Worm (Caenorhabditis elegans) whole organism, mixed stage, embryonic: ENCODE data around the gene clec-127.
A peak's percentile ranks its signal among the peaks of the same experiment; 100 is the strongest.

Source experiments
- M03D4.4 ChIP-seq: sonication (generic microtip); optimal IDR thresholded peaks from 2 replicates; lab custom pipeline; 2017; ENCODE audit warnings: mild to moderate bottlenecking, missing genetic modification characterization, missing compliant biosample characterization
- bed-3 ChIP-seq: fragments of 200-800 bp; sonication (Bioruptor generic); optimal IDR thresholded peaks from 3 replicates; lab custom pipeline; 2018; ENCODE audit warnings: mild to moderate bottlenecking, missing genetic modification characterization, moderate library complexity, missing compliant biosample characterization
- ceh-39 ChIP-seq: fragments of 150-350 bp; optimal IDR thresholded peaks from 2 replicates; lab custom pipeline; 2014; ENCODE audit warnings: missing biosample characterization, missing genetic modification characterization
- ceh-43 ChIP-seq: fragments of 200-800 bp; sonication (Bioruptor generic); optimal IDR thresholded peaks from 2 replicates; lab custom pipeline; 2018; ENCODE audit warnings: mild to moderate bottlenecking, missing genetic modification characterization, moderate library complexity, missing compliant biosample characterization
- ceh-83 ChIP-seq: fragments of 200-800 bp; sonication (Bioruptor generic); optimal IDR thresholded peaks from 2 replicates; lab custom pipeline; 2018; ENCODE audit warnings: mild to moderate bottlenecking, missing genetic modification characterization, missing compliant biosample characterization
- ces-1 ChIP-seq: fragments of 150-350 bp; optimal IDR thresholded peaks from 2 replicates; lab custom pipeline; 2014; ENCODE audit warnings: missing biosample characterization, missing genetic modification reagents, missing genetic modification characterization
- cnd-1 ChIP-seq: fragments of 200-800 bp; sonication (Bioruptor generic); optimal IDR thresholded peaks from 2 replicates; lab custom pipeline; 2018; ENCODE audit warnings: mild to moderate bottlenecking, missing genetic modification characterization, missing compliant biosample characterization
- drap-1 ChIP-seq: fragments of 200-800 bp; sonication (Bioruptor generic); optimal IDR thresholded peaks from 3 replicates; lab custom pipeline; 2018; ENCODE audit warnings: mild to moderate bottlenecking, missing genetic modification characterization, missing compliant biosample characterization
- elt-1 ChIP-seq: sonication (generic microtip); optimal IDR thresholded peaks from 2 replicates; lab custom pipeline; 2017; ENCODE audit warnings: missing genetic modification characterization, mild to moderate bottlenecking, missing compliant biosample characterization, antibody characterized with exemption, moderate library complexity, borderline replicate concordance; ENCODE audit not compliant: insufficient read depth
- elt-3 ChIP-seq: fragments of 150-350 bp; optimal IDR thresholded peaks from 2 replicates; lab custom pipeline; 2014; ENCODE audit warnings: missing biosample characterization, missing genetic modification characterization
- flh-1 ChIP-seq: fragments of 200-800 bp; sonication (Bioruptor generic); optimal IDR thresholded peaks from 2 replicates; lab custom pipeline; 2018; ENCODE audit warnings: mild to moderate bottlenecking, missing genetic modification characterization, moderate library complexity, missing compliant biosample characterization
- ham-2 ChIP-seq: fragments of 200-800 bp; sonication (Bioruptor generic); optimal IDR thresholded peaks from 2 replicates; lab custom pipeline; 2018; ENCODE audit warnings: mild to moderate bottlenecking, missing genetic modification characterization, missing compliant biosample characterization
- hlh-1 ChIP-seq: fragments of 150-350 bp; optimal IDR thresholded peaks from 2 replicates; lab custom pipeline; 2014; ENCODE audit warnings: missing biosample characterization, missing genetic modification reagents, missing genetic modification characterization
- lin-13 ChIP-seq: fragments of 150-350 bp; optimal IDR thresholded peaks from 2 replicates; lab custom pipeline; 2014; ENCODE audit warnings: missing biosample characterization, missing genetic modification characterization
- lin-32 ChIP-seq: fragments of 200-800 bp; sonication (Bioruptor generic); optimal IDR thresholded peaks from 2 replicates; lab custom pipeline; 2018; ENCODE audit warnings: mild to moderate bottlenecking, missing genetic modification characterization, missing compliant biosample characterization
- mab-5 ChIP-seq: fragments of 150-350 bp; optimal IDR thresholded peaks from 2 replicates; lab custom pipeline; 2014; ENCODE audit warnings: missing biosample characterization, missing genetic modification characterization
- mep-1 ChIP-seq: fragments of 150-350 bp; optimal IDR thresholded peaks from 2 replicates; lab custom pipeline; 2017; ENCODE audit warnings: missing biosample characterization, missing genetic modification reagents, missing genetic modification characterization, inconsistent platforms
- mls-2 ChIP-seq: sonication (generic microtip); optimal IDR thresholded peaks from 2 replicates; lab custom pipeline; 2016; ENCODE audit warnings: mild to moderate bottlenecking, missing genetic modification characterization, moderate library complexity, missing compliant biosample characterization
- nhr-12 ChIP-seq: fragments of 150-350 bp; optimal IDR thresholded peaks from 2 replicates; lab custom pipeline; 2014; ENCODE audit warnings: missing biosample characterization, missing genetic modification characterization
- nhr-2 ChIP-seq: fragments of 150-350 bp; optimal IDR thresholded peaks from 2 replicates; lab custom pipeline; 2014; ENCODE audit warnings: missing biosample characterization, missing genetic modification characterization
- nhr-76 ChIP-seq: sonication (generic microtip); optimal IDR thresholded peaks from 2 replicates; lab custom pipeline; 2017; ENCODE audit warnings: missing biosample characterization, missing genetic modification characterization
- pha-4 ChIP-seq: fragments of 150-350 bp; optimal IDR thresholded peaks from 2 replicates; lab custom pipeline; 2018; ENCODE audit warnings: missing biosample characterization, missing genetic modification reagents, missing genetic modification characterization
- sem-2 ChIP-seq: fragments of 200-800 bp; sonication (Bioruptor generic); optimal IDR thresholded peaks from 2 replicates; lab custom pipeline; 2018; ENCODE audit warnings: mild to moderate bottlenecking, missing genetic modification characterization, missing compliant biosample characterization
- snpc-4 ChIP-seq: fragments of 150-350 bp; optimal IDR thresholded peaks from 2 replicates; lab custom pipeline; 2014; ENCODE audit warnings: missing biosample characterization, missing genetic modification characterization
- sptf-1 ChIP-seq: sonication (generic microtip); optimal IDR thresholded peaks from 2 replicates; lab custom pipeline; 2017; ENCODE audit warnings: mild to moderate bottlenecking, missing genetic modification characterization, moderate library complexity, missing compliant biosample characterization
- tbx-8 ChIP-seq: fragments of 200-800 bp; sonication (Bioruptor generic); optimal IDR thresholded peaks from 2 replicates; lab custom pipeline; 2018; ENCODE audit warnings: mild to moderate bottlenecking, missing genetic modification characterization, moderate library complexity, missing compliant biosample characterization
- unc-120 ChIP-seq: sonication (generic microtip); optimal IDR thresholded peaks from 2 replicates; lab custom pipeline; 2017; ENCODE audit warnings: missing genetic modification characterization, missing compliant biosample characterization; ENCODE audit not compliant: poor library complexity, severe bottlenecking
- unc-62 ChIP-seq: fragments of 150-350 bp; optimal IDR thresholded peaks from 2 replicates; lab custom pipeline; 2014; ENCODE audit warnings: missing biosample characterization, missing genetic modification reagents, missing genetic modification characterization
- zip-8 ChIP-seq: fragments of 150-350 bp; optimal IDR thresholded peaks from 2 replicates; lab custom pipeline; 2014; ENCODE audit warnings: missing biosample characterization, missing genetic modification characterization
- ztf-11 ChIP-seq: fragments of 150-350 bp; optimal IDR thresholded peaks from 2 replicates; lab custom pipeline; 2014; ENCODE audit warnings: missing biosample characterization, missing genetic modification characterization

The clec-127 gene

ce11 chrII:3567576-3567975, 1.4 kb downstream of the clec-127 start:
- TF ChIP-seq bed-3 (GFP tag; lab: Kevin White, UChicago) (peak; percentile 56), tbx-8 (GFP tag; lab: Kevin White, UChicago) (peak; percentile 18), lin-13 (peak; percentile 8), M03D4.4 (tag; lab: Kevin White, UChicago) (peak; percentile 68), unc-120 (tag; lab: Kevin White, UChicago) (peak; percentile 60), ceh-43 (GFP tag; lab: Kevin White, UChicago) (peak; percentile 39), mls-2 (peak; percentile 4), cnd-1 (peak; percentile 72), ceh-83 (GFP tag; lab: Kevin White, UChicago) (peak; percentile 85), sem-2 (GFP tag; lab: Kevin White, UChicago) (peak; percentile 59), ham-2 (GFP tag; lab: Kevin White, UChicago) (peak; percentile 41), drap-1 (GFP tag; lab: Kevin White, UChicago) (peak; percentile 52), sptf-1 (peak; percentile 58)

ce11 chrII:3567066-3567465, 2.0 kb downstream of the clec-127 start:
- TF ChIP-seq nhr-12 (tag; lab: Kevin White, UChicago) = no peak
- TF ChIP-seq hlh-1 (tag; lab: Kevin White, UChicago) = no peak
- TF ChIP-seq lin-32 (GFP tag; lab: Kevin White, UChicago) = no peak
- no peak for TF ChIP-seq lin-13
- TF ChIP-seq snpc-4 (tag; lab: Kevin White, UChicago) = no peak
- TF ChIP-seq mab-5 (tag; lab: Kevin White, UChicago) = no peak
- no peak for TF ChIP-seq mep-1 (tag; lab: Kevin White, UChicago)
- no peak for TF ChIP-seq cnd-1
- no peak for TF ChIP-seq sptf-1

ce11 chrII:3562419-3562818, 6.6 kb downstream of the clec-127 start, which contains the start of gene W10G11.3:
W10G11.3 (minus strand) TSS chrII:3562519.
- no peak for TF ChIP-seq M03D4.4 (tag; lab: Kevin White, UChicago)
- TF ChIP-seq lin-13 = no peak

ce11 chrII:3561561-3561960, 7.5 kb downstream of the clec-127 start, which contains the start of gene W10G11.2:
W10G11.2 (minus strand) TSS chrII:3561661.
- no peak for TF ChIP-seq sptf-1
- TF ChIP-seq ztf-11 = no peak
- TF ChIP-seq elt-3 (tag; lab: Kevin White, UChicago) = no peak
- TF ChIP-seq M03D4.4 (tag; lab: Kevin White, UChicago) = no peak
- TF ChIP-seq pha-4 = no peak
- TF ChIP-seq mep-1 (tag; lab: Kevin White, UChicago) = no peak

- TF ChIP-seq snpc-4 (tag; lab: Kevin White, UChicago) = no peak
- no peak for TF ChIP-seq ces-1 (GFP tag; lab: Kevin White, UChicago)
- no peak for TF ChIP-seq elt-1
- no peak for TF ChIP-seq flh-1 (GFP tag; lab: Kevin White, UChicago)
- no peak for TF ChIP-seq mls-2
- no peak for TF ChIP-seq sem-2 (GFP tag; lab: Kevin White, UChicago)
- no peak for TF ChIP-seq unc-62
- TF ChIP-seq M03D4.4 (tag; lab: Kevin White, UChicago) = no peak
- TF ChIP-seq nhr-2 (tag; lab: Kevin White, UChicago) = no peak
- TF ChIP-seq, all 35 proteins: peak for 0
Measured at ce11 chrII:3560592-3560991, 8.4 kb downstream of the clec-127 start, which contains the start of gene W10G11.1. W10G11.1 (minus strand) TSS chrII:3560692.

- TF ChIP-seq nhr-12 (tag; lab: Kevin White, UChicago) (no peak), unc-62 (no peak), sem-2 (GFP tag; lab: Kevin White, UChicago) (no peak), nhr-2 (tag; lab: Kevin White, UChicago) (no peak), elt-1 (no peak), ceh-39 (tag; lab: Kevin White, UChicago) (no peak), bed-3 (GFP tag; lab: Kevin White, UChicago) (no peak), mab-5 (tag; lab: Kevin White, UChicago) (no peak), elt-3 (tag; lab: Kevin White, UChicago) (no peak), zip-8 (no peak), nhr-76 (tag; lab: Kevin White, UChicago) (no peak), ces-1 (GFP tag; lab: Kevin White, UChicago) (no peak), sptf-1 (no peak), cnd-1 (no peak), ham-2 (GFP tag; lab: Kevin White, UChicago) (no peak), M03D4.4 (tag; lab: Kevin White, UChicago) (no peak), lin-32 (GFP tag; lab: Kevin White, UChicago) (no peak), pha-4 (no peak)
Measured at ce11 chrII:3557417-3557816, 11.6 kb downstream of the clec-127 start, which contains the start of gene lgc-45. lgc-45 (plus strand) TSS chrII:3557472.
